Worm (Caenorhabditis elegans): ENCODE results near the gene Y43D4A.2.

Gene Y43D4A.2

DNA sequence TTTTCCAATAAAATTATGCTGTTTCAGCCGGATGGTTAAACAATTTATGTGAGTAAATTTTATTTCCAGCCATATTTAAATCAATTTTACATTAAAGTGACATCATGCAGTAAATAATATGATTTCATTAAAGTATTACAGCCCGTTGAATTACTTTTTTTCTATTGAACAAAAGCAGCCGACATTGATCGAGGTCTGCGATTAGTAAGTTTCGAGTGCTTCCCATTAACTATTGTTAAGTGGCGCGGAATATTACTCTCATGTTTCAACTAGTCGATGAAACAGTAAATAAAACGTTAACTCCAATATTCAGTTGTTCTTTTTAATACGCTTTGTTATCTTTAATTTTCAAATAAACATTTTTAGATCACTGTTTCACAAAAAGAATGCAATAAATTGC, 37.0 kb downstream of the Y43D4A.2 start:
- TF ChIP-seq tbx-11 (GFP tag; IDR thresholded peaks at IDR 0.05) = no peak
- no peak for TF ChIP-seq tra-4 (tag; optimal IDR thresholded peaks at IDR 0.05)
- TF ChIP-seq ceh-36 (tag; optimal IDR thresholded peaks at IDR 0.05) = no peak
- TF ChIP-seq pes-1 (GFP tag; IDR thresholded peaks at IDR 0.05) = no peak
- no peak for TF ChIP-seq flt-1 (GFP tag; IDR thresholded peaks at IDR 0.05)
- no peak for TF ChIP-seq B0310.2 (tag; optimal IDR thresholded peaks at IDR 0.05)
- no peak for TF ChIP-seq hmg-4 (GFP tag; optimal IDR thresholded peaks at IDR 0.05)
- TF ChIP-seq scrt-1 (GFP tag; IDR thresholded peaks at IDR 0.05) = no peak
- TF ChIP-seq ets-7 (tag; optimal IDR thresholded peaks at IDR 0.05) = no peak
- TF ChIP-seq sea-1 (GFP tag; conservative IDR thresholded peaks at IDR 0.05) = no peak
- TF ChIP-seq hmbx-1 (tag; optimal IDR thresholded peaks at IDR 0.05) = no peak
- TF ChIP-seq ama-1 (optimal IDR thresholded peaks at IDR 0.05) = no peak
- TF ChIP-seq F13C5.2 (tag; optimal IDR thresholded peaks at IDR 0.05) = no peak
- TF ChIP-seq tbx-37 (GFP tag; conservative IDR thresholded peaks at IDR 0.05) = no peak
- TF ChIP-seq ceh-13 (GFP tag; optimal IDR thresholded peaks at IDR 0.05) = no peak
- no peak for TF ChIP-seq aly-1 (tag; optimal IDR thresholded peaks at IDR 0.05)
- TF ChIP-seq hnd-1 (tag; optimal IDR thresholded peaks at IDR 0.05) = no peak

DNA sequence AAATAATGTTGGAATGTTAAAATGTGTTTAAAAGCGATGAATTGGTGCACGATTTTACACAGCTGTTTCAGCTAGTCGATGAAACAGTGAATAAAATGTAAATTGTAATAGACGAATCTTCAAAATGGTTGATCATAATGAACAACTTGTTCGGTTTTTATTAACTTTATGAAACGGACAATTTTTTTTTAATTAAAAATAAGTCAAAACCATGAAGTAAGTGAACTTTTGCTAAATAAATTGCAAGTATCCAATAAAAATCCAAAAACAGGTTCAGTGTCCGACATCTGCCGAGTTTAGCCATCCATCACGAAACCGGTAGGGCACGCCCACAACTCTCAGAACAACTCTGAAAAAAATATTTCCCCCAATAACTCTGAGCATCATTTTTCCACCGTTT, 45.4 kb downstream of the Y43D4A.2 start:
- TF ChIP-seq sea-1 (GFP tag; conservative IDR thresholded peaks at IDR 0.05) (no peak), ceh-36 (tag; optimal IDR thresholded peaks at IDR 0.05) (no peak), aly-1 (tag; optimal IDR thresholded peaks at IDR 0.05) (no peak), hmg-4 (GFP tag; optimal IDR thresholded peaks at IDR 0.05) (no peak), B0310.2 (tag; optimal IDR thresholded peaks at IDR 0.05) (no peak), ama-1 (optimal IDR thresholded peaks at IDR 0.05) (no peak), scrt-1 (GFP tag; IDR thresholded peaks at IDR 0.05) (no peak), tbx-11 (GFP tag; IDR thresholded peaks at IDR 0.05) (no peak), tra-4 (tag; optimal IDR thresholded peaks at IDR 0.05) (no peak), tbx-37 (GFP tag; conservative IDR thresholded peaks at IDR 0.05) (no peak), ets-7 (tag; optimal IDR thresholded peaks at IDR 0.05) (no peak), hmbx-1 (tag; optimal IDR thresholded peaks at IDR 0.05) (no peak), ceh-13 (GFP tag; optimal IDR thresholded peaks at IDR 0.05) (no peak), pes-1 (GFP tag; IDR thresholded peaks at IDR 0.05) (no peak)

ce11 chrIV:16709713-16710112, 46.0 kb downstream of the Y43D4A.2 start:
- no peak for TF ChIP-seq hnd-1 (tag; optimal IDR thresholded peaks at IDR 0.05)
- no peak for TF ChIP-seq scrt-1 (GFP tag; IDR thresholded peaks at IDR 0.05)
- no peak for TF ChIP-seq hmg-4 (GFP tag; optimal IDR thresholded peaks at IDR 0.05)
- TF ChIP-seq pes-1 (GFP tag; IDR thresholded peaks at IDR 0.05) = no peak
- TF ChIP-seq sea-1 (GFP tag; conservative IDR thresholded peaks at IDR 0.05) = no peak
- no peak for TF ChIP-seq tbx-37 (GFP tag; conservative IDR thresholded peaks at IDR 0.05)
- TF ChIP-seq F13C5.2 (tag; optimal IDR thresholded peaks at IDR 0.05) = no peak
- TF ChIP-seq ets-7 (tag; optimal IDR thresholded peaks at IDR 0.05) = no peak
- TF ChIP-seq tbx-11 (GFP tag; IDR thresholded peaks at IDR 0.05) = no peak
- TF ChIP-seq tra-4 (tag; optimal IDR thresholded peaks at IDR 0.05) = no peak
- no peak for TF ChIP-seq B0310.2 (tag; optimal IDR thresholded peaks at IDR 0.05)
- no peak for TF ChIP-seq ceh-36 (tag; optimal IDR thresholded peaks at IDR 0.05)
- no peak for TF ChIP-seq ceh-13 (GFP tag; optimal IDR thresholded peaks at IDR 0.05)
- TF ChIP-seq aly-1 (tag; optimal IDR thresholded peaks at IDR 0.05) = no peak
- TF ChIP-seq hmbx-1 (tag; optimal IDR thresholded peaks at IDR 0.05) = no peak

DNA sequence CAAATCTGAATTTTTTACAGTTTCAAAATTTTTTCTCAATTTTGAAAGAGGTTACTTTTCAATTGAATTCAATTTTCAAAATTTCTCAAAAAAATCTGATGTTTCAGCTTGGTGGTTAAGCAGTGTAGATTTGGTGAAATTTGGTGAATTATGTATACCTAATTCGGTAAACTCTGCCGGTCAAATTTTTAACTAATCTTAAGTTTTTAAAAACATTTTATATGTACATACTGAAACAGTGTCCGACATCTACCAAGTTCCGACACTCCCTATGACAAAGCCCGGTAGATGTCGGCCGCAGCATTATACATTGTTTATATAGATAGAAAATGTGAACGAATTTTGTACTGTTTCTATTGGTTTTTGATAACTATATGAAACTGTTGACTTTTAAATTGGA, 48.7 kb downstream of the Y43D4A.2 start:
- TF ChIP-seq hnd-1 (tag; optimal IDR thresholded peaks at IDR 0.05) (no peak), ceh-13 (GFP tag; optimal IDR thresholded peaks at IDR 0.05) (no peak), ama-1 (optimal IDR thresholded peaks at IDR 0.05) (no peak), tra-4 (tag; optimal IDR thresholded peaks at IDR 0.05) (no peak), hmg-4 (GFP tag; optimal IDR thresholded peaks at IDR 0.05) (no peak), flt-1 (GFP tag; IDR thresholded peaks at IDR 0.05) (no peak), pes-1 (GFP tag; IDR thresholded peaks at IDR 0.05) (no peak)

- TF ChIP-seq tra-4 (tag; optimal IDR thresholded peaks at IDR 0.05) (no peak), hmg-4 (GFP tag; optimal IDR thresholded peaks at IDR 0.05) (no peak), ets-7 (tag; optimal IDR thresholded peaks at IDR 0.05) (no peak), sea-1 (GFP tag; conservative IDR thresholded peaks at IDR 0.05) (no peak), ceh-36 (tag; optimal IDR thresholded peaks at IDR 0.05) (no peak), flt-1 (GFP tag; IDR thresholded peaks at IDR 0.05) (no peak), tbx-37 (GFP tag; conservative IDR thresholded peaks at IDR 0.05) (no peak), ama-1 (optimal IDR thresholded peaks at IDR 0.05) (no peak), ceh-13 (GFP tag; optimal IDR thresholded peaks at IDR 0.05) (no peak), tbx-11 (GFP tag; IDR thresholded peaks at IDR 0.05) (no peak), pes-1 (GFP tag; IDR thresholded peaks at IDR 0.05) (no peak), B0310.2 (tag; optimal IDR thresholded peaks at IDR 0.05) (no peak), aly-1 (tag; optimal IDR thresholded peaks at IDR 0.05) (no peak), hmbx-1 (tag; optimal IDR thresholded peaks at IDR 0.05) (no peak), hnd-1 (tag; optimal IDR thresholded peaks at IDR 0.05) (no peak), F13C5.2 (tag; optimal IDR thresholded peaks at IDR 0.05) (no peak), scrt-1 (GFP tag; IDR thresholded peaks at IDR 0.05) (no peak)
Observed at ce11 chrIV:16696422-16696821, 59.2 kb downstream of the Y43D4A.2 start.
